Worm (Caenorhabditis elegans) whole organism, late embryonic: Measurements from ENCODE around the gene syp-1.

ENCODE experiments used
- K02D7.2 ChIP-seq: sonication (generic microtip); optimal IDR thresholded peaks from 2 replicates; lab custom pipeline; 2017; ENCODE audit warnings: mild to moderate bottlenecking, missing genetic modification characterization, missing compliant biosample characterization
- K09A11.1 ChIP-seq: sonication (generic microtip); optimal IDR thresholded peaks from 2 replicates; lab custom pipeline; 2017; ENCODE audit warnings: antibody characterized with exemption, mild to moderate bottlenecking, missing genetic modification characterization, missing compliant biosample characterization; ENCODE audit not compliant: insufficient read depth
- ceh-18 ChIP-seq: sonication (generic microtip); optimal IDR thresholded peaks from 2 replicates; lab custom pipeline; 2016; ENCODE audit warnings: missing genetic modification characterization, missing compliant biosample characterization
- ceh-19 ChIP-seq: fragments of 200-800 bp; sonication (Bioruptor generic); optimal IDR thresholded peaks from 2 replicates; lab custom pipeline; 2018; ENCODE audit warnings: mild to moderate bottlenecking, missing genetic modification characterization, missing compliant biosample characterization
- ceh-22 ChIP-seq: sonication (generic microtip); optimal IDR thresholded peaks from 2 replicates; lab custom pipeline; 2017; ENCODE audit warnings: missing biosample characterization, missing genetic modification characterization
- ceh-24 ChIP-seq: sonication (generic microtip); optimal IDR thresholded peaks from 2 replicates; lab custom pipeline; 2016; ENCODE audit warnings: mild to moderate bottlenecking, missing genetic modification characterization, missing compliant biosample characterization
- ceh-34 ChIP-seq: sonication (generic microtip); optimal IDR thresholded peaks from 2 replicates; lab custom pipeline; 2016; ENCODE audit warnings: mild to moderate bottlenecking, missing genetic modification characterization, missing compliant biosample characterization
- ceh-45 ChIP-seq: fragments of 200-800 bp; sonication (Bioruptor generic); IDR thresholded peaks from 2 replicates; pipeline ENCODE4 v1.3.6; 2022; ENCODE audit warnings: missing genetic modification reagents, missing genetic modification characterization, missing compliant biosample characterization
- ceh-6 ChIP-seq: fragments of 200-800 bp; sonication (Bioruptor generic); optimal IDR thresholded peaks from 2 replicates; lab custom pipeline; 2018; ENCODE audit warnings: mild to moderate bottlenecking, missing genetic modification characterization, missing compliant biosample characterization
- ceh-9 ChIP-seq: sonication (generic microtip); optimal IDR thresholded peaks from 2 replicates; lab custom pipeline; 2016; ENCODE audit warnings: mild to moderate bottlenecking, missing genetic modification characterization, inconsistent platforms, missing compliant biosample characterization
- dmd-4 ChIP-seq: sonication (generic microtip); optimal IDR thresholded peaks from 2 replicates; lab custom pipeline; 2016; ENCODE audit warnings: borderline replicate concordance, missing genetic modification characterization, missing compliant biosample characterization
- dve-1 ChIP-seq: sonication (generic microtip); optimal IDR thresholded peaks from 2 replicates; lab custom pipeline; 2017; ENCODE audit warnings: antibody characterized with exemption, mild to moderate bottlenecking, missing genetic modification characterization, missing compliant biosample characterization
- elt-2 ChIP-seq: sonication (generic microtip); optimal IDR thresholded peaks from 2 replicates; lab custom pipeline; 2016; ENCODE audit warnings: missing genetic modification reagents, missing genetic modification characterization, missing compliant biosample characterization
- ets-4 ChIP-seq: sonication (generic microtip); optimal IDR thresholded peaks from 2 replicates; lab custom pipeline; 2016; ENCODE audit warnings: missing genetic modification characterization, missing compliant biosample characterization
- fax-1 ChIP-seq: sonication (generic microtip); optimal IDR thresholded peaks from 2 replicates; lab custom pipeline; 2016; ENCODE audit warnings: missing genotype, missing genetic modification characterization, missing compliant biosample characterization
- fkh-10 ChIP-seq: fragments of 150-350 bp; optimal IDR thresholded peaks from 2 replicates; lab custom pipeline; 2014; ENCODE audit warnings: missing biosample characterization, missing genetic modification reagents, missing genetic modification characterization
- fkh-6 ChIP-seq: sonication (generic microtip); optimal IDR thresholded peaks from 2 replicates; lab custom pipeline; 2016; ENCODE audit warnings: missing genetic modification characterization, missing compliant biosample characterization
- hlh-13 ChIP-seq: fragments of 200-800 bp; sonication (Bioruptor generic); optimal IDR thresholded peaks from 2 replicates; lab custom pipeline; 2018; ENCODE audit warnings: mild to moderate bottlenecking, missing genetic modification characterization, missing compliant biosample characterization
- hlh-15 ChIP-seq: sonication (generic microtip); optimal IDR thresholded peaks from 2 replicates; lab custom pipeline; 2016; ENCODE audit warnings: missing genetic modification characterization, missing compliant biosample characterization
- hlh-30 ChIP-seq: sonication (generic microtip); optimal IDR thresholded peaks from 2 replicates; lab custom pipeline; 2017; ENCODE audit warnings: antibody characterized with exemption, missing genetic modification characterization, missing compliant biosample characterization; ENCODE audit not compliant: insufficient read depth
- hlh-6 ChIP-seq: sonication (generic microtip); optimal IDR thresholded peaks from 2 replicates; lab custom pipeline; 2016; ENCODE audit warnings: missing genotype, missing genetic modification characterization, missing compliant biosample characterization
- hlh-8 ChIP-seq: sonication (generic microtip); optimal IDR thresholded peaks from 2 replicates; lab custom pipeline; 2016; ENCODE audit warnings: missing genotype, missing genetic modification characterization, missing compliant biosample characterization
- lin-11 ChIP-seq: fragments of 200-800 bp; sonication (Bioruptor generic); optimal IDR thresholded peaks from 2 replicates; lab custom pipeline; 2018; ENCODE audit warnings: mild to moderate bottlenecking, missing genetic modification characterization, missing compliant biosample characterization
- mec-3 ChIP-seq: sonication (generic microtip); optimal IDR thresholded peaks from 2 replicates; lab custom pipeline; 2016; ENCODE audit warnings: borderline replicate concordance, missing genetic modification characterization, missing compliant biosample characterization
- nfya-1 ChIP-seq: sonication (generic microtip); optimal IDR thresholded peaks from 2 replicates; lab custom pipeline; 2017; ENCODE audit warnings: missing genetic modification characterization, mild to moderate bottlenecking, missing compliant biosample characterization, antibody characterized with exemption, moderate library complexity
- npax-4 ChIP-seq: sonication (generic microtip); optimal IDR thresholded peaks from 2 replicates; lab custom pipeline; 2016; ENCODE audit warnings: missing genetic modification characterization, missing compliant biosample characterization
- odd-2 ChIP-seq: sonication (generic microtip); optimal IDR thresholded peaks from 2 replicates; lab custom pipeline; 2017; ENCODE audit warnings: antibody characterized with exemption, mild to moderate bottlenecking, missing genetic modification characterization, missing compliant biosample characterization
- pax-1 ChIP-seq: fragments of 150-350 bp; optimal IDR thresholded peaks from 2 replicates; lab custom pipeline; 2014; ENCODE audit warnings: missing biosample characterization, missing genetic modification characterization
- ref-2 ChIP-seq: sonication (generic microtip); optimal IDR thresholded peaks from 2 replicates; lab custom pipeline; 2016; ENCODE audit warnings: missing genetic modification characterization, missing compliant biosample characterization
- rnt-1 ChIP-seq: sonication (generic microtip); optimal IDR thresholded peaks from 2 replicates; lab custom pipeline; 2016; ENCODE audit warnings: missing genetic modification characterization, missing compliant biosample characterization
- sdc-2 ChIP-seq: sonication (generic microtip); optimal IDR thresholded peaks from 2 replicates; lab custom pipeline; 2016; ENCODE audit warnings: missing genotype, missing genetic modification characterization, missing compliant biosample characterization
- tbx-7 ChIP-seq: sonication (generic microtip); optimal IDR thresholded peaks from 2 replicates; lab custom pipeline; 2016; ENCODE audit warnings: missing genotype, missing genetic modification characterization, missing compliant biosample characterization
- ttx-3 ChIP-seq: sonication (generic microtip); optimal IDR thresholded peaks from 2 replicates; lab custom pipeline; 2016; ENCODE audit warnings: missing genetic modification reagents, missing genetic modification characterization, missing compliant biosample characterization
- unc-3 ChIP-seq, 2 experiments: fragments of 200-800 bp in 1 of 2; sonication (Bioruptor generic) in 1 of 2; sonication (generic microtip) in 1 of 2; conservative IDR thresholded peaks in 1 of 2; optimal IDR thresholded peaks in 1 of 2; 2 replicates each; pipeline versions ENCODE4 v1.3.6 to Lab custom; 2016 to 2022; ENCODE audit warnings: missing compliant biosample characterization in 2 of 2, missing genetic modification characterization in 2 of 2, missing genetic modification reagents in 1 of 2
- ztf-16 ChIP-seq: sonication (generic microtip); optimal IDR thresholded peaks from 2 replicates; lab custom pipeline; 2017; ENCODE audit warnings: missing genetic modification characterization, missing compliant biosample characterization

The syp-1 gene

DNA sequence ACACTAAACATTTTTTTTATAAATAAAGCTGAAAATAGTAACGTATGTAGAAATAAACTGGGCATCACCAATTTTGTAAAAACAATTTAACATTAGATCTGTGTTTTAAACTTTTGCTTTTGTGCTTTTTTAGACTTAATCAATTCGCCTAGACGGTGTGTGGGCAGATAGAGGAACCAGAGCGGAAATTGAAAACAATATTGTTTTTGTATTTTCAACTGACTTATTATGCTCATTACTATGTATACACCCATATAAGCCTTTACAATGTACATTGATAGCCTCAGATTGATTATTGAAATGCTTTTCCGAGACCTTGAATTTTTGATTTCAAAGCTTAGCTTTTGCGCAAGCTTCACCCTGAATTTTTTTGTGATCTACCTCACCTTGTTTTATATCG is 25.9 kb downstream of the syp-1 start, which contains the start of gene str-73:
str-73 (plus strand) TSS at position 301 of the 400 bp plus-strand sequence.
- TF ChIP-seq ceh-22 (tag; lab: Kevin White, UChicago), result no peak
- TF ChIP-seq odd-2 (tag; lab: Kevin White, UChicago), result no peak
- TF ChIP-seq hlh-15 (tag; lab: Kevin White, UChicago), result no peak
- no peak for TF ChIP-seq ceh-34 (tag; lab: Kevin White, UChicago)
- no peak for TF ChIP-seq pax-1 (tag; lab: Kevin White, UChicago)
- no peak for TF ChIP-seq ceh-6 (GFP tag; lab: Kevin White, UChicago)
- no peak for TF ChIP-seq hlh-8 (tag; lab: Kevin White, UChicago)
- no peak for TF ChIP-seq tbx-7 (tag; lab: Kevin White, UChicago)
- TF ChIP-seq K02D7.2 (tag; lab: Kevin White, UChicago), result no peak
- no peak for TF ChIP-seq unc-3 (GFP tag; conservative IDR thresholded peaks at IDR 0.05; lab: Robert Waterston, UW)
- TF ChIP-seq unc-3 (tag; optimal IDR thresholded peaks at IDR 0.05; lab: Kevin White, UChicago), result no peak
- no peak for TF ChIP-seq fax-1 (tag; lab: Kevin White, UChicago)
- no peak for TF ChIP-seq elt-2
- TF ChIP-seq K09A11.1 (tag; lab: Kevin White, UChicago), result no peak

DNA sequence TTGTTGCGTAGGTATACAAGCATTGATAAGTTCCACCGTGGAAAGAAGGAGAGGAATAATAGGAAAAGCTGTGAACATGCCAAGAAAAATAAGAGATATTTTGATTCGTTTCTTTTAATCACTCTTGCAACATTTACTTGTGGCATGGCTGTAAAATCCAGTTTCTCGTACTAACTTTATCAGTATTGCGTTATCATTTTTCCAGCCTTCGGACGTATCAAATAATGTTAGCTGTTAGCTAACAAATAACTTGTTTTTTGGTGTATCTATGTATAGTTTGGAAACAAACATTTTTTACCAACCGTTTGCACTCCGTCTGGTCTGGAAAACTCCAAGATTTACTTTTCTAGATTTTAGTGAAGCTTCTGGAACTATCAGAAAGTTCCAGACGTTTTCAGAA is 29.4 kb downstream of the syp-1 start, which contains the start of gene clec-234:
clec-234 (minus strand) TSS at position 101 of the 400 bp plus-strand sequence.
- TF ChIP-seq sdc-2 (tag; lab: Kevin White, UChicago) (no peak), ceh-18 (no peak), ref-2 (tag; lab: Kevin White, UChicago) (no peak), ceh-6 (GFP tag; lab: Kevin White, UChicago) (no peak), hlh-30 (tag; lab: Kevin White, UChicago) (no peak), ceh-22 (tag; lab: Kevin White, UChicago) (no peak), mec-3 (tag; lab: Kevin White, UChicago) (no peak), nfya-1 (tag; lab: Kevin White, UChicago) (no peak), hlh-15 (tag; lab: Kevin White, UChicago) (no peak), ceh-45 (GFP tag; lab: Robert Waterston, UW) (no peak), ets-4 (no peak), npax-4 (no peak), ceh-34 (tag; lab: Kevin White, UChicago) (no peak), ceh-19 (GFP tag; lab: Kevin White, UChicago) (no peak), rnt-1 (tag; lab: Kevin White, UChicago) (no peak), ceh-9 (no peak), ceh-24 (tag; lab: Kevin White, UChicago) (no peak)

DNA sequence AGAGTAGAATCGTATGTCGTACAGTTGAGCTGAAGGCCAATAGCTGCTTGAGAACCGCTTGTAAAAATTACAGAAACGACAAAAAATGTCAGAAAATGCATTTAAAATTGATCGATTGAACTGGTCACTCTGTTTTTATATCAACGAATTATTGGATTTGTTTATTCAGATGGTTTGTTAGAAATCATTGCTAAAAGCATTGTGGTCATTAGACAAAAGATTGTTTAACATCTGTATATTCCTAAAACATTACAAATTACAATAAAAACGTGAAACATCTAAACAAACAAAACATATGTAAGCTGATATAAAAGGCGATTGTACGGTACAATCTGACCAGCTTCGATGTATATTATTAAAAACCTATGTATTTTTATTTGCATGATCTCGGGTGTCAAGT is 31.4 kb downstream of the syp-1 start, which contains the start of the genes F26D2.13 and F26D2.14:
F26D2.13 (minus strand) TSS at position 101 of the 400 bp plus-strand sequence.
F26D2.14 (plus strand) TSS at position 346 of the 400 bp plus-strand sequence.
- TF ChIP-seq ceh-19 (GFP tag; lab: Kevin White, UChicago) (no peak), ref-2 (tag; lab: Kevin White, UChicago) (no peak), rnt-1 (tag; lab: Kevin White, UChicago) (no peak), hlh-30 (tag; lab: Kevin White, UChicago) (no peak), tbx-7 (tag; lab: Kevin White, UChicago) (no peak), lin-11 (tag; lab: Kevin White, UChicago) (no peak), dmd-4 (tag; lab: Kevin White, UChicago) (no peak), fkh-10 (GFP tag; lab: Kevin White, UChicago) (no peak), fkh-6 (no peak), hlh-6 (no peak), ztf-16 (tag; lab: Kevin White, UChicago) (no peak), K02D7.2 (tag; lab: Kevin White, UChicago) (no peak), ttx-3 (tag; lab: Kevin White, UChicago) (no peak), hlh-13 (no peak), sdc-2 (tag; lab: Kevin White, UChicago) (no peak), dve-1 (no peak)
